Worm (Caenorhabditis elegans) whole organism, L3 larva: ENCODE results near the gene C45G9.5.
A peak's percentile ranks its signal among the peaks of the same experiment; 100 is the strongest.

Experiments
- R02D3.7 ChIP-seq: fragments of 150-350 bp; optimal IDR thresholded peaks from 2 replicates; lab custom pipeline; 2014; ENCODE audit warnings: missing biosample characterization, missing genetic modification characterization
- aly-2 ChIP-seq: fragments of 150-350 bp; optimal IDR thresholded peaks from 2 replicates; lab custom pipeline; 2014; ENCODE audit warnings: missing biosample characterization, missing genetic modification characterization
- ama-1 ChIP-seq: fragments of 150-350 bp; optimal IDR thresholded peaks from 2 replicates; lab custom pipeline; 2018
- ceh-16 ChIP-seq: sonication (generic microtip); optimal IDR thresholded peaks from 2 replicates; lab custom pipeline; 2017; ENCODE audit warnings: missing biosample characterization, missing genetic modification characterization
- ceh-28 ChIP-seq: fragments of 150-350 bp; optimal IDR thresholded peaks from 2 replicates; lab custom pipeline; 2014; ENCODE audit warnings: missing biosample characterization, missing genetic modification reagents, missing genetic modification characterization
- ceh-82 ChIP-seq: fragments of 150-350 bp; optimal IDR thresholded peaks from 2 replicates; lab custom pipeline; 2014; ENCODE audit warnings: missing biosample characterization, missing genetic modification characterization
- ceh-9 ChIP-seq: sonication (generic microtip); optimal IDR thresholded peaks from 2 replicates; lab custom pipeline; 2018; ENCODE audit warnings: missing biosample characterization, missing genetic modification characterization
- daf-12 ChIP-seq: fragments of 150-350 bp; optimal IDR thresholded peaks from 2 replicates; lab custom pipeline; 2014; ENCODE audit warnings: missing biosample characterization, missing genetic modification reagents, missing genetic modification characterization
- egl-27 ChIP-seq: sonication (generic microtip); optimal IDR thresholded peaks from 4 replicates; lab custom pipeline; 2017; ENCODE audit warnings: missing biosample characterization, missing genetic modification reagents, missing genetic modification characterization
- egl-5 ChIP-seq: fragments of 150-350 bp; optimal IDR thresholded peaks from 2 replicates; lab custom pipeline; 2017; ENCODE audit warnings: missing biosample characterization, missing genetic modification reagents, missing genetic modification characterization, inconsistent platforms
- elt-1 ChIP-seq: fragments of 150-350 bp; optimal IDR thresholded peaks from 2 replicates; lab custom pipeline; 2014; ENCODE audit warnings: missing biosample characterization, missing genetic modification characterization
- elt-2 ChIP-seq: sonication (generic microtip); optimal IDR thresholded peaks from 2 replicates; lab custom pipeline; 2016; ENCODE audit warnings: missing genetic modification reagents, mild to moderate bottlenecking, missing genetic modification characterization, missing compliant biosample characterization
- fos-1 ChIP-seq: fragments of 150-350 bp; optimal IDR thresholded peaks from 2 replicates; lab custom pipeline; 2014; ENCODE audit warnings: missing biosample characterization, missing genetic modification characterization
- hmg-11 ChIP-seq: sonication (generic microtip); optimal IDR thresholded peaks from 2 replicates; lab custom pipeline; 2016; ENCODE audit warnings: missing genetic modification characterization, missing compliant biosample characterization
- jun-1 ChIP-seq: fragments of 150-350 bp; optimal IDR thresholded peaks from 2 replicates; lab custom pipeline; 2014; ENCODE audit warnings: missing biosample characterization, missing genetic modification reagents, missing genetic modification characterization
- lin-15B ChIP-seq: fragments of 150-350 bp; optimal IDR thresholded peaks from 2 replicates; lab custom pipeline; 2014; ENCODE audit warnings: missing biosample characterization, missing genetic modification characterization
- lin-39 ChIP-seq: fragments of 150-350 bp; optimal IDR thresholded peaks from 2 replicates; lab custom pipeline; 2018; ENCODE audit warnings: missing biosample characterization, missing genetic modification reagents, missing genetic modification characterization
- lsy-12 ChIP-seq: sonication (generic microtip); optimal IDR thresholded peaks from 2 replicates; lab custom pipeline; 2016; ENCODE audit warnings: mild to moderate bottlenecking, missing genetic modification characterization, missing compliant biosample characterization
- mdl-1 ChIP-seq: fragments of 150-350 bp; optimal IDR thresholded peaks from 2 replicates; lab custom pipeline; 2014; ENCODE audit warnings: missing biosample characterization, missing genetic modification characterization
- nfya-1 ChIP-seq: sonication (generic microtip); optimal IDR thresholded peaks from 2 replicates; lab custom pipeline; 2017; ENCODE audit warnings: missing genetic modification characterization, mild to moderate bottlenecking, missing compliant biosample characterization, antibody characterized with exemption, moderate library complexity; ENCODE audit not compliant: insufficient read depth
- nhr-11 ChIP-seq: fragments of 150-350 bp; optimal IDR thresholded peaks from 2 replicates; lab custom pipeline; 2014; ENCODE audit warnings: missing biosample characterization, missing genetic modification characterization
- nhr-12 ChIP-seq: fragments of 150-350 bp; optimal IDR thresholded peaks from 2 replicates; lab custom pipeline; 2014; ENCODE audit warnings: missing biosample characterization, missing genetic modification characterization
- nhr-23 ChIP-seq: fragments of 150-350 bp; optimal IDR thresholded peaks from 2 replicates; lab custom pipeline; 2014; ENCODE audit warnings: missing biosample characterization, missing genetic modification reagents, missing genetic modification characterization
- nhr-25 ChIP-seq: sonication (generic microtip); optimal IDR thresholded peaks from 2 replicates; lab custom pipeline; 2017; ENCODE audit warnings: missing biosample characterization, missing genetic modification characterization
- nhr-28 ChIP-seq: fragments of 150-350 bp; optimal IDR thresholded peaks from 2 replicates; lab custom pipeline; 2014; ENCODE audit warnings: missing biosample characterization, missing genetic modification characterization
- nhr-43 ChIP-seq: sonication (generic microtip); optimal IDR thresholded peaks from 2 replicates; lab custom pipeline; 2016; ENCODE audit warnings: mild to moderate bottlenecking, missing genetic modification characterization, missing compliant biosample characterization; ENCODE audit not compliant: poor library complexity, severe bottlenecking
- nhr-67 ChIP-seq: fragments of 150-350 bp; optimal IDR thresholded peaks from 2 replicates; lab custom pipeline; 2014; ENCODE audit warnings: missing biosample characterization, missing genetic modification characterization
- nhr-77 ChIP-seq: fragments of 150-350 bp; optimal IDR thresholded peaks from 2 replicates; lab custom pipeline; 2014; ENCODE audit warnings: missing biosample characterization, missing genetic modification characterization
- pha-4 ChIP-seq: fragments of 150-350 bp; optimal IDR thresholded peaks from 2 replicates; lab custom pipeline; 2014; ENCODE audit warnings: missing biosample characterization, missing genetic modification reagents, missing genetic modification characterization
- pqm-1 ChIP-seq: fragments of 150-350 bp; optimal IDR thresholded peaks from 2 replicates; lab custom pipeline; 2017; ENCODE audit warnings: missing biosample characterization, missing genetic modification characterization, inconsistent platforms
- sea-2 ChIP-seq: fragments of 150-350 bp; sonication (generic microtip); optimal IDR thresholded peaks from 4 replicates; lab custom pipeline; 2014; ENCODE audit warnings: missing biosample characterization, missing genetic modification reagents, missing genetic modification characterization
- skn-1 ChIP-seq: fragments of 150-350 bp; optimal IDR thresholded peaks from 2 replicates; lab custom pipeline; 2014; ENCODE audit warnings: missing biosample characterization, missing genetic modification characterization
- tbx-2 ChIP-seq: sonication (generic microtip); optimal IDR thresholded peaks from 2 replicates; lab custom pipeline; 2016; ENCODE audit warnings: mild to moderate bottlenecking, missing genetic modification characterization, missing compliant biosample characterization
- unc-39 ChIP-seq: sonication (generic microtip); optimal IDR thresholded peaks from 4 replicates; lab custom pipeline; 2017; ENCODE audit warnings: missing biosample characterization, missing genetic modification characterization
- zag-1 ChIP-seq: fragments of 150-350 bp; optimal IDR thresholded peaks from 2 replicates; lab custom pipeline; 2014; ENCODE audit warnings: missing biosample characterization, missing genetic modification characterization
- ztf-11 ChIP-seq: fragments of 150-350 bp; optimal IDR thresholded peaks from 2 replicates; lab custom pipeline; 2014; ENCODE audit warnings: missing biosample characterization, missing genetic modification characterization
- ztf-4 ChIP-seq: fragments of 150-350 bp; optimal IDR thresholded peaks from 2 replicates; lab custom pipeline; 2014; ENCODE audit warnings: missing biosample characterization, missing genetic modification characterization

C45G9.5 gene

ce11 chrIII:5020924-5021323 lies 27.0 kb upstream of the C45G9.5 start, which contains the start of gene mdt-11:
mdt-11 (plus strand) TSS chrIII:5021224.
- TF ChIP-seq nhr-67 (tag; lab: Kevin White, UChicago) (no peak), nhr-12 (no peak), zag-1 (no peak), ceh-16 (tag; lab: Kevin White, UChicago) (no peak), ceh-82 (no peak), aly-2 (no peak), lin-39 (tag; lab: Kevin White, UChicago) (no peak), pqm-1 (tag; lab: Kevin White, UChicago) (no peak), nhr-43 (tag; lab: Kevin White, UChicago) (no peak), tbx-2 (tag; lab: Kevin White, UChicago) (no peak), lin-15B (tag; lab: Kevin White, UChicago) (no peak), ztf-11 (tag; lab: Kevin White, UChicago) (no peak), egl-5 (tag; lab: Kevin White, UChicago) (no peak), nfya-1 (tag; lab: Kevin White, UChicago) (no peak), nhr-77 (tag; lab: Kevin White, UChicago) (no peak), R02D3.7 (tag; lab: Kevin White, UChicago) (no peak), lsy-12 (tag; lab: Kevin White, UChicago) (no peak), egl-27 (tag; lab: Kevin White, UChicago) (no peak), nhr-28 (no peak)

ce11 chrIII:5021689-5022088 lies 26.2 kb upstream of the C45G9.5 start, which contains the start of gene R144.3:
R144.3 (plus strand) TSS chrIII:5021989.
- TF ChIP-seq ceh-9 (tag; lab: Kevin White, UChicago) (no peak), fos-1 (tag; lab: Kevin White, UChicago) (no peak), ceh-16 (tag; lab: Kevin White, UChicago) (no peak), ama-1 (lab: Kevin White, UChicago) (no peak), jun-1 (tag; lab: Kevin White, UChicago) (no peak), daf-12 (tag; lab: Kevin White, UChicago) (no peak), lin-15B (tag; lab: Kevin White, UChicago) (no peak), ztf-4 (tag; lab: Kevin White, UChicago) (no peak), lsy-12 (tag; lab: Kevin White, UChicago) (no peak), nhr-67 (tag; lab: Kevin White, UChicago) (no peak)

- TF ChIP-seq nhr-28 = no peak
These were observed 25.0 kb upstream of the C45G9.5 start, which contains the start of gene R144.13 for ce11 chrIII:5022964-5023363. R144.13 (plus strand) TSS chrIII:5023264.

- TF ChIP-seq ama-1 (lab: Kevin White, UChicago) = peak; percentile 16
- TF ChIP-seq elt-1 (tag; lab: Kevin White, UChicago) = no peak
These were observed 24.3 kb upstream of the C45G9.5 start for ce11 chrIII:5023642-5024041.

ce11 chrIII:5024393-5024964 lies 23.4 kb upstream of the C45G9.5 start, which contains the start of gene pcf-11:
pcf-11 (plus strand) TSS chrIII:5024914.
- TF ChIP-seq nhr-28 (no peak), lin-39 (tag; lab: Kevin White, UChicago) (peak; percentile 86), hmg-11 (peak; percentile 56), nhr-11 (tag; lab: Kevin White, UChicago) (no peak), R02D3.7 (tag; lab: Kevin White, UChicago) (no peak), ama-1 (lab: Kevin White, UChicago) (peak; percentile 31), lin-15B (tag; lab: Kevin White, UChicago) (peak; percentile 80), ceh-28 (tag; lab: Kevin White, UChicago) (peak; percentile 81), sea-2 (GFP tag; lab: Kevin White, UChicago) (peak; percentile 3), nhr-23 (tag; lab: Kevin White, UChicago) (peak; percentile 34), nhr-67 (tag; lab: Kevin White, UChicago) (no peak), mdl-1 (tag; lab: Kevin White, UChicago) (peak; percentile 20), skn-1 (peak; percentile 3), egl-27 (tag; lab: Kevin White, UChicago) (no peak), nhr-43 (tag; lab: Kevin White, UChicago) (peak; percentile 42), unc-39 (tag; lab: Kevin White, UChicago) (no peak), nfya-1 (tag; lab: Kevin White, UChicago) (peak; percentile 87), nhr-25 (tag; lab: Kevin White, UChicago) (peak; percentile 28), pha-4 (peak; percentile 77), elt-2 (tag; lab: Kevin White, UChicago) (peak; percentile 41), pqm-1 (tag; lab: Kevin White, UChicago) (peak; percentile 6)
